Fruit fly (Drosophila melanogaster): ENCODE data around the gene CG12502.

The CG12502 gene

dm6 chr3L:907673-908323 is 42.6 kb downstream of the CG12502 start (continued):
- no peak for TF ChIP-seq Ravus (GFP tag; IDR thresholded peaks at IDR 0.05)
- no peak for TF ChIP-seq CG1792 (GFP tag; optimal IDR thresholded peaks at IDR 0.05)
- TF ChIP-seq cas (GFP tag; IDR thresholded peaks at IDR 0.05): no peak
- no peak for TF ChIP-seq Adf1 (GFP tag; IDR thresholded peaks at IDR 0.05)
- TF ChIP-seq Hey (tag; optimal IDR thresholded peaks at IDR 0.05): peak; percentile 76
- no peak for TF ChIP-seq pita (GFP tag; optimal IDR thresholded peaks at IDR 0.05)
- no peak for TF ChIP-seq Dek (tag; optimal IDR thresholded peaks at IDR 0.05)
- peak; percentile 40 for TF ChIP-seq CG17359 (tag; optimal IDR thresholded peaks at IDR 0.05)
- no peak for TF ChIP-seq Tbp (GFP tag; optimal IDR thresholded peaks at IDR 0.05)
- TF ChIP-seq CG42726 (GFP tag; IDR thresholded peaks at IDR 0.05; ENCODE audit: partially characterized antibody): no peak
- no peak for TF ChIP-seq CG15514 (GFP tag; optimal IDR thresholded peaks at IDR 0.05)
- TF ChIP-seq crol (GFP tag; IDR thresholded peaks at IDR 0.05): no peak
- no peak for TF ChIP-seq CG4854 (GFP tag; optimal IDR thresholded peaks at IDR 0.05)
- no peak for TF ChIP-seq CG7928 (GFP tag; optimal IDR thresholded peaks at IDR 0.05)
- TF ChIP-seq dm (GFP tag; optimal IDR thresholded peaks at IDR 0.05): no peak
- TF ChIP-seq CG9609 (GFP tag; optimal IDR thresholded peaks at IDR 0.05): no peak
- no peak for TF ChIP-seq Lim3 (GFP tag; IDR thresholded peaks at IDR 0.05)
- no peak for TF ChIP-seq shn (GFP tag; optimal IDR thresholded peaks at IDR 0.05)
- TF ChIP-seq CG12071 (GFP tag; optimal IDR thresholded peaks at IDR 0.05): no peak
- no peak for TF ChIP-seq danr (GFP tag; IDR thresholded peaks at IDR 0.05)
- 0 out of 2 replicates have a peak, but pooled peaks have one; percentile 42 for TF ChIP-seq HLH3B (GFP tag; IDR thresholded peaks at IDR 0.05)
- no peak for TF ChIP-seq CG6683 (GFP tag; optimal IDR thresholded peaks at IDR 0.05)
- no peak for TF ChIP-seq CG2120 (GFP tag; optimal IDR thresholded peaks at IDR 0.05)
- no peak for TF ChIP-seq Max (GFP tag; optimal IDR thresholded peaks at IDR 0.05)
- TF ChIP-seq CG18764 (GFP tag; optimal IDR thresholded peaks at IDR 0.05): no peak
- TF ChIP-seq run (tag; optimal IDR thresholded peaks at IDR 0.05): no peak
- TF ChIP-seq Aef1 (GFP tag; IDR thresholded peaks at IDR 0.05): no peak
- TF ChIP-seq otp (GFP tag; IDR thresholded peaks at IDR 0.05): peak; percentile 33; the same call in 1 of the 3 replicates
- TF ChIP-seq slou (GFP tag; optimal IDR thresholded peaks at IDR 0.05): no peak
- TF ChIP-seq da (GFP tag; optimal IDR thresholded peaks at IDR 0.05): no peak
- TF ChIP-seq tx (GFP tag; optimal IDR thresholded peaks at IDR 0.05): no peak
- TF ChIP-seq CG33213 (GFP tag; optimal IDR thresholded peaks at IDR 0.05): no peak
- TF ChIP-seq sob (GFP tag; IDR thresholded peaks at IDR 0.05): no peak
- TF ChIP-seq CG11398 (GFP tag; optimal IDR thresholded peaks at IDR 0.05): no peak
- TF ChIP-seq B-H1 (GFP tag; IDR thresholded peaks at IDR 0.05): no peak
- 0 out of 3 replicates have a peak, but pooled peaks have one; percentile 17 for TF ChIP-seq croc (GFP tag; conservative IDR thresholded peaks at IDR 0.05)
- no peak for TF ChIP-seq CG11247 (GFP tag; IDR thresholded peaks at IDR 0.05)
- no peak for TF ChIP-seq CG9932 (GFP tag; IDR thresholded peaks at IDR 0.05)
- no peak for TF ChIP-seq ham (GFP tag; IDR thresholded peaks at IDR 0.05)
- TF ChIP-seq peb (GFP tag; IDR thresholded peaks at IDR 0.05): no peak
- TF ChIP-seq trem (tag; optimal IDR thresholded peaks at IDR 0.05): no peak
- TF ChIP-seq Fer1 (GFP tag; optimal IDR thresholded peaks at IDR 0.05): no peak
- TF ChIP-seq ind (GFP tag; optimal IDR thresholded peaks at IDR 0.05): peak; percentile 10
- TF ChIP-seq Six4 (GFP tag; optimal IDR thresholded peaks at IDR 0.05): no peak
- TF ChIP-seq CG6765 (GFP tag; optimal IDR thresholded peaks at IDR 0.05): no peak
- TF ChIP-seq Optix (GFP tag; IDR thresholded peaks at IDR 0.05): no peak
- no peak for TF ChIP-seq MTF-1 (GFP tag; optimal IDR thresholded peaks at IDR 0.05; ENCODE audit: borderline replicate concordance)
- TF ChIP-seq pum (GFP tag; optimal IDR thresholded peaks at IDR 0.05): no peak
- peak; percentile 9 for TF ChIP-seq lbe (GFP tag; optimal IDR thresholded peaks at IDR 0.05)
- no peak for TF ChIP-seq usp (GFP tag; optimal IDR thresholded peaks at IDR 0.05)
- TF ChIP-seq gsb-n (tag; optimal IDR thresholded peaks at IDR 0.05): peak; percentile 41
- no peak for TF ChIP-seq CG7372 (GFP tag; IDR thresholded peaks at IDR 0.05)
